Fruit fly (Drosophila melanogaster): ENCODE results near the gene SNF4Agamma.

DNA sequence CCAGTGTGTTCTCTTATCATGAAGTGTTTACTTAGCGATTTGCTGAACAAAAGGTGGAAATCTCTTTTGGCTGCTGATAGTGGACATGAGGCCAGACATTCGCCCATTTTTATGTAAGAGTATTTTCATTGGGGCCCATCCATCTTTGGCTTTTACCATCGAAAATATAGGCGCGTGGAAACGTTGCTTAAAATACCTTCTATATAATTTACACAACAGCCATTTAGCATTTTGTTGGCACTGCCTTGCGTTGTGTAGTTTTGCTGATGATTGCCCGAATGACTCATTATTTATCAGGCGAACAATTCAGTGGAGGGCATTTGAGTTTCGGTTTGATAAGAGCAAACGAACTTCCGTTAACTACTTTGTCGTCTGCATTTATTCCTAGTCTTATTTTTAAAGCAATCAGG lies 21.1 kb downstream of the SNF4Agamma start:
- TF ChIP-seq psq (optimal IDR thresholded peaks at IDR 0.05) (no peak), usp (GFP tag; optimal IDR thresholded peaks at IDR 0.05) (no peak)

All from whole organism.